Fruit fly (Drosophila melanogaster) whole organism, embryonic: ENCODE data around the gene frtz.

Experiments used
- Abd-B ChIP-seq: fragments of 200-800 bp; sonication (Bioruptor generic); optimal IDR thresholded peaks from 2 replicates; lab custom pipeline; 2018; ENCODE audit warnings: missing biosample characterization, mild to moderate bottlenecking, missing genetic modification characterization, moderate library complexity
- Bteb2 ChIP-seq: fragments of 200-800 bp; sonication (Bioruptor generic); optimal IDR thresholded peaks from 2 replicates; lab custom pipeline; 2016; ENCODE audit warnings: missing biosample characterization, missing genetic modification characterization
- CG11560 ChIP-seq: fragments of 200-800 bp; sonication (Bioruptor generic); IDR thresholded peaks from 3 replicates; pipeline ENCODE4 v1.3.6; 2022; ENCODE audit warnings: missing biosample characterization, missing genetic modification characterization
- CG13894 ChIP-seq: fragments of 200-800 bp; sonication (Bioruptor generic); optimal IDR thresholded peaks from 3 replicates; lab custom pipeline; 2018; ENCODE audit warnings: missing biosample characterization, mild to moderate bottlenecking, missing genetic modification characterization, moderate library complexity
- CG16815 ChIP-seq: fragments of 200-800 bp; sonication (Bioruptor generic); optimal IDR thresholded peaks from 3 replicates; lab custom pipeline; 2017; ENCODE audit warnings: missing biosample characterization, mild to moderate bottlenecking, missing genetic modification characterization
- CG17328 ChIP-seq: fragments of 200-800 bp; sonication (Bioruptor generic); IDR thresholded peaks from 2 replicates; pipeline ENCODE4 v1.3.6; 2022; ENCODE audit warnings: missing biosample characterization, missing genetic modification characterization
- CG30403 ChIP-seq: fragments of 200-800 bp; sonication (Bioruptor generic); optimal IDR thresholded peaks from 3 replicates; lab custom pipeline; 2016; ENCODE audit warnings: missing biosample characterization, missing genetic modification characterization
- CG3163 ChIP-seq: fragments of 200-800 bp; sonication (Bioruptor generic); optimal IDR thresholded peaks from 3 replicates; lab custom pipeline; 2016; ENCODE audit warnings: missing biosample characterization, missing genetic modification characterization
- CG3995 ChIP-seq: fragments of 200-800 bp; sonication (Bioruptor generic); optimal IDR thresholded peaks from 3 replicates; lab custom pipeline; 2016; ENCODE audit warnings: missing biosample characterization, missing genetic modification characterization
- CG42726 ChIP-seq: fragments of 200-800 bp; sonication (Bioruptor generic); IDR thresholded peaks from 2 replicates; pipeline ENCODE4 v1.3.6; 2022; ENCODE audit warnings: missing biosample characterization, missing genetic modification characterization; ENCODE audit not compliant: partially characterized antibody
- CG8290 ChIP-seq, 3 experiments: fragments of 200-800 bp; sonication (Bioruptor generic); optimal IDR thresholded peaks; 2 replicates each; lab custom pipeline; 2016 to 2019; ENCODE audit warnings: missing biosample characterization in 3 of 3, missing genetic modification characterization in 3 of 3, mild to moderate bottlenecking in 2 of 3, moderate library complexity in 1 of 3
- CG8944 ChIP-seq: fragments of 200-800 bp; sonication (Bioruptor generic); optimal IDR thresholded peaks from 3 replicates; lab custom pipeline; 2016; ENCODE audit warnings: missing biosample characterization, missing genetic modification characterization
- CG9932 ChIP-seq: fragments of 200-800 bp; sonication (Bioruptor generic); IDR thresholded peaks from 2 replicates; pipeline ENCODE4 v1.3.6; 2022; ENCODE audit warnings: missing biosample characterization, missing genetic modification characterization
- D ChIP-seq, 2 experiments: fragments of 200-800 bp in 1 of 2; fragments of >200 bp in 1 of 2; sonication (Bioruptor generic) in 1 of 2; optimal IDR thresholded peaks; 2 replicates in 1 of 2; 3 replicates in 1 of 2; lab custom pipeline; 2017; ENCODE audit warnings: mild to moderate bottlenecking in 1 of 2, missing biosample characterization in 1 of 2, missing genetic modification characterization in 1 of 2, missing genetic modification reagents in 1 of 2
- Dek ChIP-seq: fragments of 200-800 bp; sonication (Bioruptor generic); optimal IDR thresholded peaks from 3 replicates; lab custom pipeline; 2019; ENCODE audit warnings: missing biosample characterization, mild to moderate bottlenecking, missing genetic modification characterization, moderate library complexity
- Dip3 ChIP-seq: fragments of 200-800 bp; sonication (Bioruptor generic); optimal IDR thresholded peaks from 3 replicates; lab custom pipeline; 2016; ENCODE audit warnings: missing biosample characterization, missing genetic modification characterization
- Fer1 ChIP-seq: fragments of 200-800 bp; sonication (Bioruptor generic); optimal IDR thresholded peaks from 2 replicates; lab custom pipeline; 2017; ENCODE audit warnings: missing biosample characterization, mild to moderate bottlenecking, missing genetic modification characterization
- HmgZ ChIP-seq: fragments of 200-800 bp; sonication (Bioruptor generic); optimal IDR thresholded peaks from 2 replicates; lab custom pipeline; 2018; ENCODE audit warnings: missing biosample characterization, mild to moderate bottlenecking, missing genetic modification characterization
- Jarid2 ChIP-seq: fragments of 200-800 bp; sonication (Bioruptor generic); optimal IDR thresholded peaks from 3 replicates; lab custom pipeline; 2017; ENCODE audit warnings: mild to moderate bottlenecking, missing biosample characterization, missing genetic modification reagents, missing genetic modification characterization
- Sry-δ ChIP-seq: fragments of 200-800 bp; sonication (Bioruptor generic); optimal IDR thresholded peaks from 2 replicates; lab custom pipeline; 2016; ENCODE audit warnings: missing biosample characterization, missing genetic modification characterization
- Trl ChIP-seq, 3 experiments: fragments of >200 bp in 2 of 3; fragments of 200-800 bp in 1 of 3; sonication (Bioruptor generic) in 1 of 3; optimal IDR thresholded peaks; 2 replicates in 1 of 3; 3 replicates in 2 of 3; lab custom pipeline; 2016 to 2017; ENCODE audit warnings: missing biosample characterization in 1 of 3, missing genetic modification characterization in 1 of 3
- YL-1 ChIP-seq: fragments of 200-800 bp; sonication (Bioruptor generic); optimal IDR thresholded peaks from 3 replicates; lab custom pipeline; 2017; ENCODE audit warnings: missing biosample characterization, mild to moderate bottlenecking, missing genetic modification characterization
- ab ChIP-seq: fragments of 200-800 bp; sonication (Bioruptor generic); optimal IDR thresholded peaks from 2 replicates; lab custom pipeline; 2016; ENCODE audit warnings: missing biosample characterization, missing genetic modification characterization
- amos ChIP-seq: fragments of 200-800 bp; sonication (Bioruptor generic); IDR thresholded peaks from 2 replicates; pipeline ENCODE4 v1.3.6; 2022; ENCODE audit warnings: missing biosample characterization, missing genetic modification characterization; ENCODE audit not compliant: partially characterized antibody
- bigmax ChIP-seq: fragments of 200-800 bp; sonication (Bioruptor generic); optimal IDR thresholded peaks from 2 replicates; lab custom pipeline; 2018; ENCODE audit warnings: missing biosample characterization, mild to moderate bottlenecking, missing genetic modification characterization
- chn ChIP-seq: fragments of 200-800 bp; sonication (Bioruptor generic); optimal IDR thresholded peaks from 2 replicates; lab custom pipeline; 2016; ENCODE audit warnings: missing biosample characterization, missing genetic modification characterization
- gcm ChIP-seq: fragments of 200-800 bp; sonication (Bioruptor generic); optimal IDR thresholded peaks from 2 replicates; lab custom pipeline; 2019; ENCODE audit warnings: missing biosample characterization, mild to moderate bottlenecking, missing genetic modification characterization, moderate library complexity
- grn ChIP-seq: fragments of 200-800 bp; sonication (Bioruptor generic); optimal IDR thresholded peaks from 3 replicates; lab custom pipeline; 2017; ENCODE audit warnings: missing biosample characterization, missing genetic modification characterization
- gro ChIP-seq: fragments of 200-800 bp; sonication (Bioruptor generic); optimal IDR thresholded peaks from 2 replicates; lab custom pipeline; 2016; ENCODE audit warnings: missing biosample characterization, missing genetic modification characterization
- hkb ChIP-seq, 2 experiments: fragments of 200-800 bp in 1 of 2; fragments of >200 bp in 1 of 2; sonication (Bioruptor generic) in 1 of 2; IDR thresholded peaks in 1 of 2; optimal IDR thresholded peaks in 1 of 2; 2 replicates each; pipeline versions ENCODE4 v1.3.6 to Lab custom; 2017 to 2022; ENCODE audit warnings: missing biosample characterization in 1 of 2, missing genetic modification characterization in 1 of 2
- knrl ChIP-seq: fragments of 200-800 bp; sonication (Bioruptor generic); IDR thresholded peaks from 3 replicates; pipeline ENCODE4 v1.3.6; 2022; ENCODE audit warnings: missing biosample characterization, missing genetic modification characterization; ENCODE audit not compliant: partially characterized antibody
- mirr ChIP-seq: fragments of 200-800 bp; sonication (Bioruptor generic); optimal IDR thresholded peaks from 3 replicates; lab custom pipeline; 2018; ENCODE audit warnings: missing biosample characterization, mild to moderate bottlenecking, missing genetic modification characterization
- nerfin-1 ChIP-seq: fragments of 200-800 bp; sonication (Bioruptor generic); optimal IDR thresholded peaks from 3 replicates; lab custom pipeline; 2019; ENCODE audit warnings: missing biosample characterization, mild to moderate bottlenecking, missing genetic modification characterization, moderate library complexity
- sc ChIP-seq, 3 experiments: fragments of >200 bp in 2 of 3; fragments of 200-800 bp in 1 of 3; sonication (Bioruptor generic) in 1 of 3; optimal IDR thresholded peaks; 2 replicates in 2 of 3; 3 replicates in 1 of 3; lab custom pipeline; 2017; ENCODE audit warnings: mild to moderate bottlenecking in 1 of 3, missing biosample characterization in 1 of 3, missing genetic modification characterization in 1 of 3, missing genetic modification reagents in 1 of 3
- sd ChIP-seq: fragments of 200-800 bp; sonication (Bioruptor generic); optimal IDR thresholded peaks from 3 replicates; lab custom pipeline; 2018; ENCODE audit warnings: missing biosample characterization, mild to moderate bottlenecking, missing genetic modification characterization, moderate library complexity
- sens ChIP-seq: fragments of 200-800 bp; sonication (Bioruptor generic); peaks from one replicate; lab custom pipeline; 2016; ENCODE audit warnings: missing biosample characterization, missing genetic modification characterization
- slbo ChIP-seq: fragments of 200-800 bp; sonication (Bioruptor generic); IDR thresholded peaks from 2 replicates; pipeline ENCODE4 v1.3.6; 2022; ENCODE audit warnings: missing biosample characterization, missing genetic modification characterization
- sna ChIP-seq: fragments of 200-800 bp; sonication (Bioruptor generic); IDR thresholded peaks from 2 replicates; pipeline ENCODE4 v1.3.6; 2022; ENCODE audit warnings: missing biosample characterization, missing genetic modification characterization; ENCODE audit not compliant: partially characterized antibody
- sob ChIP-seq: fragments of 200-800 bp; sonication (Bioruptor generic); IDR thresholded peaks from 2 replicates; pipeline ENCODE4 v1.3.6; 2022; ENCODE audit warnings: missing biosample characterization, missing genetic modification characterization
- sr ChIP-seq: fragments of 200-800 bp; sonication (Bioruptor generic); IDR thresholded peaks from 3 replicates; pipeline ENCODE4 v1.3.6; 2022; ENCODE audit warnings: missing biosample characterization, missing genetic modification characterization
- stwl ChIP-seq: fragments of 200-800 bp; sonication (Bioruptor generic); optimal IDR thresholded peaks from 3 replicates; lab custom pipeline; 2018; ENCODE audit warnings: missing biosample characterization, mild to moderate bottlenecking, missing genetic modification characterization, moderate library complexity
- tgo ChIP-seq: fragments of 200-800 bp; sonication (Bioruptor generic); IDR thresholded peaks from 3 replicates; pipeline ENCODE4 v1.3.6; 2022; ENCODE audit warnings: missing biosample characterization, missing genetic modification characterization
- tin ChIP-seq: fragments of 200-800 bp; sonication (Bioruptor generic); optimal IDR thresholded peaks from 3 replicates; lab custom pipeline; 2016; ENCODE audit warnings: missing biosample characterization, missing genetic modification characterization
- vfl ChIP-seq: fragments of 200-800 bp; sonication (Bioruptor generic); optimal IDR thresholded peaks from 2 replicates; lab custom pipeline; 2016; ENCODE audit warnings: missing biosample characterization, missing genetic modification characterization
- vvl ChIP-seq: fragments of 200-800 bp; sonication (Bioruptor generic); IDR thresholded peaks from 2 replicates; pipeline ENCODE4 v1.3.6; 2022; ENCODE audit warnings: missing biosample characterization, missing genetic modification characterization
- z ChIP-seq: fragments of 200-800 bp; sonication (Bioruptor generic); IDR thresholded peaks from 3 replicates; pipeline ENCODE4 v1.3.6; 2022; ENCODE audit warnings: missing biosample characterization, missing genetic modification characterization

Gene frtz

dm6 chr2L:1723937-1724591, 8.4 kb upstream of the frtz start, which contains the start of gene Rim2 (continued):
- TF ChIP-seq sc (optimal IDR thresholded peaks at IDR 0.05; lab: Kevin White, UChicago) = no peak
- TF ChIP-seq sc (GFP tag; optimal IDR thresholded peaks at IDR 0.05; lab: Kevin White, UChicago) = no peak
- TF ChIP-seq slbo = 0 out of 2 replicates have a peak, but pooled peaks have one; percentile 31
- no peak for TF ChIP-seq CG30403 (GFP tag; lab: Kevin White, UChicago)
- TF ChIP-seq gcm (GFP tag; lab: Kevin White, UChicago) = no peak
- TF ChIP-seq D (optimal IDR thresholded peaks at IDR 0.05; lab: Kevin White, UChicago) = no peak
- no peak for TF ChIP-seq D (GFP tag; optimal IDR thresholded peaks at IDR 0.05; lab: Kevin White, UChicago)
- TF ChIP-seq knrl (GFP tag; lab: Robert Waterston, UW) = peak; percentile 35; the same call in 1 of the 3 replicates
- peak; percentile 12 for TF ChIP-seq Dek (tag; lab: Kevin White, UChicago)
- peak; percentile 90 for TF ChIP-seq sd (tag; lab: Kevin White, UChicago)
- TF ChIP-seq bigmax (GFP tag; lab: Kevin White, UChicago) = peak; percentile 33
- peak; percentile 1 for TF ChIP-seq nerfin-1 (tag; lab: Kevin White, UChicago)
- TF ChIP-seq vvl (GFP tag; lab: Robert Waterston, UW) = peak; percentile 70
- peak; percentile 25 for TF ChIP-seq vfl (GFP tag; lab: Kevin White, UChicago)
- no peak for TF ChIP-seq tin (GFP tag; lab: Kevin White, UChicago)
- peak; percentile 51; the same call in 1 of the 2 replicates for TF ChIP-seq amos
- TF ChIP-seq CG8290 (GFP tag; optimal IDR thresholded peaks at IDR 0.05; lab: Kevin White, UChicago) = peak; percentile 40
- peak in 1 of 2 experiments; percentile 68 for TF ChIP-seq CG8290 (tag; optimal IDR thresholded peaks at IDR 0.05; lab: Kevin White, UChicago)
- 0 out of 2 replicates have a peak, but pooled peaks have one; percentile 26 for TF ChIP-seq sob (GFP tag; lab: Robert Waterston, UW)
- TF ChIP-seq Bteb2 (GFP tag; lab: Kevin White, UChicago) = no peak
- TF ChIP-seq CG16815 (GFP tag; lab: Kevin White, UChicago) = no peak
- peak; percentile 73 for TF ChIP-seq sens (GFP tag; lab: Kevin White, UChicago)
- peak; percentile 81 for TF ChIP-seq CG13894 (tag; lab: Kevin White, UChicago)
- TF ChIP-seq CG3163 (GFP tag; lab: Kevin White, UChicago) = peak; percentile 25
- peak; percentile 34; the same call in 1 of the 2 replicates for TF ChIP-seq CG42726 (GFP tag; lab: Robert Waterston, UW)
- TF ChIP-seq Jarid2 (GFP tag; lab: Kevin White, UChicago) = peak; percentile 3
- peak; percentile 65 for TF ChIP-seq Sry-δ
- TF ChIP-seq gro (GFP tag; lab: Kevin White, UChicago) = peak; percentile 49
- TF ChIP-seq ab (GFP tag; lab: Kevin White, UChicago) = no peak
- peak; percentile 31 for TF ChIP-seq Fer1 (GFP tag; lab: Kevin White, UChicago)
- 0 out of 3 replicates have a peak, but pooled peaks have one; percentile 3 for TF ChIP-seq z (GFP tag; lab: Robert Waterston, UW)
- TF ChIP-seq Trl (optimal IDR thresholded peaks at IDR 0.05; lab: Kevin White, UChicago) = no peak
- peak; percentile 22 for TF ChIP-seq Trl (GFP tag; optimal IDR thresholded peaks at IDR 0.05; lab: Kevin White, UChicago)
- no peak for TF ChIP-seq sr
- TF ChIP-seq CG17328 (GFP tag; lab: Robert Waterston, UW) = 0 out of 2 replicates have a peak, but pooled peaks have one; percentile 7
- peak; percentile 35 for TF ChIP-seq YL-1 (GFP tag; lab: Kevin White, UChicago)
- peak; percentile 52 for TF ChIP-seq grn
- peak; percentile 75 for TF ChIP-seq HmgZ (tag; lab: Kevin White, UChicago)
- TF ChIP-seq CG9932 (GFP tag; lab: Robert Waterston, UW) = 0 out of 2 replicates have a peak, but pooled peaks have one; percentile 25
- peak; percentile 39 for TF ChIP-seq mirr (GFP tag; lab: Kevin White, UChicago)
- peak; percentile 39 for TF ChIP-seq hkb (optimal IDR thresholded peaks at IDR 0.05; lab: Kevin White, UChicago)
- TF ChIP-seq hkb (GFP tag; IDR thresholded peaks at IDR 0.05; lab: Robert Waterston, UW) = no peak
- peak; percentile 28 for TF ChIP-seq CG3995 (GFP tag; lab: Kevin White, UChicago)
- peak; percentile 57; the same call in 1 of the 2 replicates for TF ChIP-seq sna
- no peak for TF ChIP-seq CG8944
- TF ChIP-seq Abd-B (GFP tag; lab: Kevin White, UChicago) = peak; percentile 3
- no peak for TF ChIP-seq tgo (GFP tag; lab: Robert Waterston, UW)
- TF ChIP-seq Dip3 (GFP tag; lab: Kevin White, UChicago) = peak; percentile 23
- TF ChIP-seq chn (GFP tag; lab: Kevin White, UChicago) = peak; percentile 15
- no peak for TF ChIP-seq CG11560 (tag; lab: Robert Waterston, UW)
- peak; percentile 79 for TF ChIP-seq stwl (tag; lab: Kevin White, UChicago)
